Worm (Caenorhabditis elegans): ENCODE data around the gene F47B7.2.

DNA sequence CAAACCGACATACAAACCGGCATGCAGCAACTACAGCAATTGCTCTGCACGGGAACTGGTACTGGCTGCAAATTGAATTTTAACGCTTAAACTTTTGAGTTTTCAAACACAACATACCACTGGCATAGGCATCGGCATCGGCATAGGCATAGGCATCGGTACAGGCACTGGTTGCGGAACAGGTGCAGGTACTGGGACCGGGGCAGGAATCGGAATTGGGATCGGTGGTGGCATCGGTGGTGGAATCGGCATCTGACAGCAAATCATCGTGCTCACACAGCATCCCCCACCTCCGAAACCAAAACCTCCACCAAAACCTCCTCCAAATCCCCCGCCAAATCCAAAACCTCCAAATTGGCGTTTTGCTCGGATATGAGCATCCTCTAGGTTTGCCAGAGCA is 21.6 kb downstream of the F47B7.2 start:
- TF ChIP-seq flt-1 (GFP tag; IDR thresholded peaks at IDR 0.05) (no peak), ztf-29 (GFP tag; IDR thresholded peaks at IDR 0.05) (no peak), ztf-23 (GFP tag; IDR thresholded peaks at IDR 0.05) (no peak), cog-1 (tag; optimal IDR thresholded peaks at IDR 0.05) (no peak)

Data from whole organism, midembryonic.